Fruit fly (Drosophila melanogaster): ENCODE data around the gene Yp3.

Gene Yp3

dm6 chrX:13804398-13804797, 45.1 kb downstream of the Yp3 start:
- TF ChIP-seq D19B (GFP tag; optimal IDR thresholded peaks at IDR 0.05) (no peak), CG15479 (GFP tag; optimal IDR thresholded peaks at IDR 0.05) (peak; percentile 57), CG34376 (GFP tag; optimal IDR thresholded peaks at IDR 0.05) (peak; percentile 14)

dm6 chrX:13805554-13805953, 46.2 kb downstream of the Yp3 start:
- TF ChIP-seq CG15696 (tag; optimal IDR thresholded peaks at IDR 0.05) (peak; percentile 39), CG10274 (GFP tag; optimal IDR thresholded peaks at IDR 0.05) (no peak), Nf-YB (GFP tag; optimal IDR thresholded peaks at IDR 0.05) (peak; percentile 16), dati (GFP tag; IDR thresholded peaks at IDR 0.05) (no peak), Nf-YA (GFP tag; IDR thresholded peaks at IDR 0.05) (no peak), CG17359 (tag; optimal IDR thresholded peaks at IDR 0.05) (no peak), Tbp (GFP tag; optimal IDR thresholded peaks at IDR 0.05) (no peak), Kr (GFP tag; optimal IDR thresholded peaks at IDR 0.05) (no peak), CG3726 (GFP tag; IDR thresholded peaks at IDR 0.05) (no peak), CG34422 (GFP tag; IDR thresholded peaks at IDR 0.05) (no peak), sisA (GFP tag; IDR thresholded peaks at IDR 0.05) (no peak), Hmx (GFP tag; optimal IDR thresholded peaks at IDR 0.05) (no peak), zen (tag; optimal IDR thresholded peaks at IDR 0.05) (no peak), Opbp (GFP tag; IDR thresholded peaks at IDR 0.05; ENCODE audit: partially characterized antibody) (no peak), slp2 (GFP tag; optimal IDR thresholded peaks at IDR 0.05) (no peak), Asciz (GFP tag; optimal IDR thresholded peaks at IDR 0.05) (no peak), CG6683 (GFP tag; optimal IDR thresholded peaks at IDR 0.05) (no peak), grau (tag; optimal IDR thresholded peaks at IDR 0.05) (no peak), Lim3 (GFP tag; IDR thresholded peaks at IDR 0.05) (no peak), hb (GFP tag; IDR thresholded peaks at IDR 0.05; ENCODE audit: partially characterized antibody) (no peak), dimm (GFP tag; IDR thresholded peaks at IDR 0.05) (no peak), vnd (GFP tag; IDR thresholded peaks at IDR 0.05; ENCODE audit: partially characterized antibody) (no peak), CG17186 (GFP tag; optimal IDR thresholded peaks at IDR 0.05) (peak; percentile 8), CG11723 (GFP tag; optimal IDR thresholded peaks at IDR 0.05) (no peak), ftz-f1 (GFP tag; optimal IDR thresholded peaks at IDR 0.05) (no peak), CG10431 (GFP tag; optimal IDR thresholded peaks at IDR 0.05) (no peak), CG2678 (tag; optimal IDR thresholded peaks at IDR 0.05) (no peak), Ets97D (GFP tag; optimal IDR thresholded peaks at IDR 0.05) (no peak), CG13296 (GFP tag; optimal IDR thresholded peaks at IDR 0.05) (no peak), CG4707 (GFP tag; optimal IDR thresholded peaks at IDR 0.05) (no peak), CG14710 (tag; optimal IDR thresholded peaks at IDR 0.05) (peak; percentile 32), lab (GFP tag; optimal IDR thresholded peaks at IDR 0.05) (peak; percentile 5), CG11504 (tag; optimal IDR thresholded peaks at IDR 0.05) (no peak), pfk (GFP tag; optimal IDR thresholded peaks at IDR 0.05) (no peak), CG30431 (GFP tag; optimal IDR thresholded peaks at IDR 0.05) (no peak), HmgZ (tag; optimal IDR thresholded peaks at IDR 0.05) (no peak), YL-1 (GFP tag; optimal IDR thresholded peaks at IDR 0.05) (no peak), kay (GFP tag; optimal IDR thresholded peaks at IDR 0.05) (no peak), CG7786 (GFP tag; optimal IDR thresholded peaks at IDR 0.05) (no peak), Atf-2 (GFP tag; optimal IDR thresholded peaks at IDR 0.05) (no peak), MESR4 (GFP tag; optimal IDR thresholded peaks at IDR 0.05) (no peak), Bteb2 (GFP tag; optimal IDR thresholded peaks at IDR 0.05) (no peak), CG13624 (GFP tag; optimal IDR thresholded peaks at IDR 0.05) (no peak), Dll (GFP tag; IDR thresholded peaks at IDR 0.05; ENCODE audit: partially characterized antibody) (no peak), CG15479 (GFP tag; optimal IDR thresholded peaks at IDR 0.05) (peak; percentile 27), CG12391 (tag; optimal IDR thresholded peaks at IDR 0.05) (no peak), CG3163 (GFP tag; optimal IDR thresholded peaks at IDR 0.05) (no peak)
